Worm (Caenorhabditis elegans) whole organism, L1 larva: ENCODE results near the gene B0563.8.

Experiments used
- C16A3.4 ChIP-seq: fragments of 150-350 bp; optimal IDR thresholded peaks from 2 replicates; lab custom pipeline; 2014; ENCODE audit warnings: missing biosample characterization, missing genetic modification characterization
- aha-1 ChIP-seq: fragments of 150-350 bp; optimal IDR thresholded peaks from 2 replicates; lab custom pipeline; 2014; ENCODE audit warnings: missing biosample characterization, missing genetic modification characterization
- aly-2 ChIP-seq: fragments of 150-350 bp; optimal IDR thresholded peaks from 2 replicates; lab custom pipeline; 2014; ENCODE audit warnings: missing biosample characterization, missing genetic modification characterization
- blmp-1 ChIP-seq: fragments of 150-350 bp; optimal IDR thresholded peaks from 2 replicates; lab custom pipeline; 2014; ENCODE audit warnings: missing biosample characterization, missing genetic modification characterization
- ceh-82 ChIP-seq, 3 experiments: fragments of 150-350 bp in 1 of 3; sonication (generic microtip) in 2 of 3; optimal IDR thresholded peaks; 2 replicates each; lab custom pipeline; 2014 to 2017; ENCODE audit warnings: missing biosample characterization in 3 of 3, missing genetic modification characterization in 3 of 3
- ceh-88 ChIP-seq: fragments of 200-800 bp; sonication (Bioruptor generic); IDR thresholded peaks from 2 replicates; pipeline ENCODE4 v1.3.6; 2022; ENCODE audit warnings: missing genetic modification characterization, missing compliant biosample characterization
- ceh-90 ChIP-seq: sonication (generic microtip); optimal IDR thresholded peaks from 2 replicates; lab custom pipeline; 2016; ENCODE audit warnings: missing genetic modification characterization, missing compliant biosample characterization
- dpl-1 ChIP-seq, 3 experiments: fragments of 150-350 bp in 2 of 3; sonication (generic microtip) in 1 of 3; optimal IDR thresholded peaks; 2 replicates each; lab custom pipeline; 2014 to 2017; ENCODE audit warnings: missing biosample characterization in 3 of 3, missing genetic modification characterization in 3 of 3, missing genetic modification reagents in 3 of 3
- dsc-1 ChIP-seq: sonication (generic microtip); optimal IDR thresholded peaks from 2 replicates; lab custom pipeline; 2016; ENCODE audit warnings: mild to moderate bottlenecking, missing genetic modification characterization, missing compliant biosample characterization
- efl-1 ChIP-seq, 4 experiments: fragments of 150-350 bp; optimal IDR thresholded peaks in 3 of 4; peaks in 1 of 4; 1 replicate in 1 of 4; 2 replicates in 3 of 4; lab custom pipeline; 2014; ENCODE audit warnings: missing biosample characterization in 2 of 4, missing genetic modification characterization in 2 of 4, missing genetic modification reagents in 2 of 4
- egl-27 ChIP-seq, 2 experiments: fragments of 150-350 bp in 1 of 2; sonication (generic microtip); optimal IDR thresholded peaks; 3 replicates each; lab custom pipeline; 2017 to 2018; ENCODE audit warnings: missing biosample characterization in 2 of 2, missing genetic modification characterization in 2 of 2, missing genetic modification reagents in 2 of 2
- elt-3 ChIP-seq, 6 experiments: fragments of 150-350 bp in 1 of 6; sonication (generic microtip); optimal IDR thresholded peaks; 2 replicates each; lab custom pipeline; 2017 to 2018; ENCODE audit warnings: missing biosample characterization in 6 of 6, missing genetic modification characterization in 6 of 6, inconsistent platforms in 1 of 6
- fkh-8 ChIP-seq: sonication (generic microtip); optimal IDR thresholded peaks from 2 replicates; lab custom pipeline; 2016; ENCODE audit warnings: mild to moderate bottlenecking, missing genetic modification characterization, missing compliant biosample characterization
- grh-1 ChIP-seq: fragments of 200-800 bp; sonication (Bioruptor generic); IDR thresholded peaks from 2 replicates; pipeline ENCODE4 v1.3.6; 2022; ENCODE audit warnings: missing genetic modification reagents, missing genetic modification characterization, missing compliant biosample characterization
- hlh-17 ChIP-seq: fragments of 200-800 bp; sonication (Bioruptor generic); optimal IDR thresholded peaks from 2 replicates; lab custom pipeline; 2018; ENCODE audit warnings: missing genetic modification characterization, mild to moderate bottlenecking, missing compliant biosample characterization, moderate library complexity, borderline replicate concordance
- irx-1 ChIP-seq: sonication (generic microtip); optimal IDR thresholded peaks from 2 replicates; lab custom pipeline; 2016; ENCODE audit warnings: missing genetic modification characterization, missing compliant biosample characterization
- isw-1 ChIP-seq: fragments of 200-800 bp; sonication (Bioruptor generic); IDR thresholded peaks from 2 replicates; pipeline ENCODE4 v1.3.6; 2022; ENCODE audit warnings: missing genetic modification characterization, missing compliant biosample characterization
- lin-14 ChIP-seq: fragments of 200-800 bp; sonication (Bioruptor generic); optimal IDR thresholded peaks from 2 replicates; lab custom pipeline; 2018; ENCODE audit warnings: mild to moderate bottlenecking, missing genetic modification characterization, moderate library complexity, missing compliant biosample characterization
- lin-35 ChIP-seq, 2 experiments: fragments of 150-350 bp; optimal IDR thresholded peaks; 2 replicates each; lab custom pipeline; 2014; ENCODE audit warnings: missing biosample characterization in 2 of 2, missing genetic modification characterization in 2 of 2, missing genetic modification reagents in 2 of 2
- lir-3 ChIP-seq: sonication (generic microtip); optimal IDR thresholded peaks from 2 replicates; lab custom pipeline; 2016; ENCODE audit warnings: mild to moderate bottlenecking, missing genetic modification characterization, moderate library complexity, missing compliant biosample characterization; ENCODE audit not compliant: poor library complexity
- lsy-2 ChIP-seq, 2 experiments: fragments of 150-350 bp; optimal IDR thresholded peaks; 2 replicates each; lab custom pipeline; 2014; ENCODE audit warnings: missing biosample characterization in 2 of 2, missing genetic modification characterization in 2 of 2
- mdl-1 ChIP-seq, 2 experiments: fragments of 150-350 bp; optimal IDR thresholded peaks; 2 replicates each; lab custom pipeline; 2014 to 2017; ENCODE audit warnings: missing biosample characterization in 2 of 2, missing genetic modification characterization in 2 of 2, inconsistent platforms in 1 of 2
- mep-1 ChIP-seq: fragments of 150-350 bp; optimal IDR thresholded peaks from 2 replicates; lab custom pipeline; 2014; ENCODE audit warnings: missing biosample characterization, missing genetic modification characterization
- nhr-12 ChIP-seq: sonication (generic microtip); optimal IDR thresholded peaks from 2 replicates; lab custom pipeline; 2017; ENCODE audit warnings: missing biosample characterization, missing genetic modification characterization
- nhr-19 ChIP-seq: fragments of 200-800 bp; sonication (Bioruptor generic); conservative IDR thresholded peaks from 2 replicates; pipeline ENCODE4 v1.3.6; 2022; ENCODE audit warnings: missing genetic modification characterization, missing compliant biosample characterization
- nhr-20 ChIP-seq: sonication (generic microtip); optimal IDR thresholded peaks from 2 replicates; lab custom pipeline; 2016; ENCODE audit warnings: mild to moderate bottlenecking, missing genetic modification characterization, missing compliant biosample characterization
- nhr-47 ChIP-seq: sonication (generic microtip); optimal IDR thresholded peaks from 2 replicates; lab custom pipeline; 2016; ENCODE audit warnings: mild to moderate bottlenecking, missing genetic modification characterization, moderate library complexity, missing compliant biosample characterization
- nhr-71 ChIP-seq: sonication (generic microtip); optimal IDR thresholded peaks from 2 replicates; lab custom pipeline; 2016; ENCODE audit warnings: mild to moderate bottlenecking, missing genetic modification characterization, moderate library complexity, missing compliant biosample characterization
- nhr-85 ChIP-seq: sonication (generic microtip); peaks from one replicate; lab custom pipeline; 2016; ENCODE audit warnings: missing genetic modification characterization, inconsistent platforms, missing compliant biosample characterization
- nhr-90 ChIP-seq: sonication (generic microtip); optimal IDR thresholded peaks from 2 replicates; lab custom pipeline; 2016; ENCODE audit warnings: mild to moderate bottlenecking, missing genetic modification characterization, missing compliant biosample characterization; ENCODE audit not compliant: poor library complexity
- snu-23 ChIP-seq: sonication (generic microtip); optimal IDR thresholded peaks from 2 replicates; lab custom pipeline; 2016; ENCODE audit warnings: missing genetic modification characterization, missing compliant biosample characterization
- sptf-1 ChIP-seq: fragments of 150-350 bp; optimal IDR thresholded peaks from 2 replicates; lab custom pipeline; 2014; ENCODE audit warnings: missing biosample characterization, missing genetic modification characterization
- sup-37 ChIP-seq: fragments of 200-800 bp; sonication (Bioruptor generic); optimal IDR thresholded peaks from 2 replicates; lab custom pipeline; 2018; ENCODE audit warnings: mild to moderate bottlenecking, missing genetic modification characterization, missing compliant biosample characterization
- tbx-2 ChIP-seq: sonication (generic microtip); optimal IDR thresholded peaks from 2 replicates; lab custom pipeline; 2016; ENCODE audit warnings: missing genetic modification characterization, missing compliant biosample characterization
- unc-130 ChIP-seq: fragments of 150-350 bp; optimal IDR thresholded peaks from 2 replicates; lab custom pipeline; 2017; ENCODE audit warnings: missing biosample characterization, missing genetic modification characterization, inconsistent platforms
- xbp-1 ChIP-seq: sonication (generic microtip); optimal IDR thresholded peaks from 2 replicates; lab custom pipeline; 2016; ENCODE audit warnings: missing genetic modification characterization, missing compliant biosample characterization
- zag-1 ChIP-seq: fragments of 150-350 bp; optimal IDR thresholded peaks from 2 replicates; lab custom pipeline; 2014; ENCODE audit warnings: missing biosample characterization, missing genetic modification characterization

The B0563.8 gene

ce11 chrX:9150269-9150744 is 24.0 kb downstream of the B0563.8 start, which contains the start of gene tmbi-4 (continued):
- peak; percentile 75 for TF ChIP-seq xbp-1
- TF ChIP-seq nhr-71 = peak; percentile 58
- TF ChIP-seq nhr-90 (tag; lab: Kevin White, UChicago) = peak; percentile 2
- no peak for TF ChIP-seq nhr-12 (tag; lab: Kevin White, UChicago)
- peak; percentile 53 for TF ChIP-seq nhr-47 (tag; lab: Kevin White, UChicago)
- TF ChIP-seq zag-1 (tag; lab: Kevin White, UChicago) = no peak
- no peak for TF ChIP-seq fkh-8 (tag; lab: Kevin White, UChicago)
- TF ChIP-seq hlh-17 (GFP tag; lab: Kevin White, UChicago) = no peak
- TF ChIP-seq ceh-88 (GFP tag; lab: Robert Waterston, UW) = no peak
- TF ChIP-seq isw-1 (GFP tag; lab: Robert Waterston, UW) = no peak; the same call in 1 of the 2 replicates
- peak; percentile 64 for TF ChIP-seq nhr-20 (tag; lab: Kevin White, UChicago)
- TF ChIP-seq elt-3 (tag; optimal IDR thresholded peaks at IDR 0.05; lab: Kevin White, UChicago) = peak in 1 of 6 experiments; percentile 52
- TF ChIP-seq lsy-2 (tag; optimal IDR thresholded peaks at IDR 0.05; lab: Kevin White, UChicago) = peak; percentile 13 to 73
- no peak for TF ChIP-seq irx-1 (tag; lab: Kevin White, UChicago)
- no peak for TF ChIP-seq egl-27 (tag; optimal IDR thresholded peaks at IDR 0.05; lab: Kevin White, UChicago)
- peak; percentile 30 to 61 for TF ChIP-seq efl-1 (optimal IDR thresholded peaks at IDR 0.05; lab: Kevin White, UChicago)
- TF ChIP-seq efl-1 (GFP tag; optimal IDR thresholded peaks at IDR 0.05 in 1 of 2; lab: Kevin White, UChicago) = peak in 1 of 2 experiments; percentile 14
- peak; percentile 96 for TF ChIP-seq blmp-1
- peak; percentile 52 for TF ChIP-seq mep-1
- peak; percentile 12 to 43 (median 42) for TF ChIP-seq dpl-1 (GFP tag; optimal IDR thresholded peaks at IDR 0.05; lab: Kevin White, UChicago)

- TF ChIP-seq grh-1 = peak; percentile 59
- TF ChIP-seq nhr-85 (tag; lab: Kevin White, UChicago) = peak; percentile 94
- TF ChIP-seq sptf-1 (tag; lab: Kevin White, UChicago) = no peak
- TF ChIP-seq nhr-19 (GFP tag; lab: Robert Waterston, UW) = peak; percentile 45
- no peak for TF ChIP-seq ceh-90 (tag; lab: Kevin White, UChicago)
- peak; percentile 55 for TF ChIP-seq snu-23 (GFP tag; lab: Kevin White, UChicago)
- TF ChIP-seq ceh-82 (tag; optimal IDR thresholded peaks at IDR 0.05; lab: Kevin White, UChicago) = no peak
- TF ChIP-seq tbx-2 (tag; lab: Kevin White, UChicago) = peak; percentile 89
- peak; percentile 11 for TF ChIP-seq nhr-47 (tag; lab: Kevin White, UChicago)
- TF ChIP-seq aly-2 (tag; lab: Kevin White, UChicago) = no peak
- TF ChIP-seq nhr-71 = peak; percentile 73
- TF ChIP-seq blmp-1 = peak; percentile 80
- peak; percentile 6 for TF ChIP-seq C16A3.4 (tag; lab: Kevin White, UChicago)
- TF ChIP-seq aha-1 (tag; lab: Kevin White, UChicago) = no peak
- TF ChIP-seq nhr-90 (tag; lab: Kevin White, UChicago) = peak; percentile 62
- TF ChIP-seq lir-3 (tag; lab: Kevin White, UChicago) = no peak
- TF ChIP-seq lsy-2 (tag; optimal IDR thresholded peaks at IDR 0.05; lab: Kevin White, UChicago) = peak in 1 of 2 experiments; percentile 76
- peak; percentile 74 for TF ChIP-seq lin-14 (GFP tag; lab: Kevin White, UChicago)
- peak in 1 of 2 experiments; percentile 36 for TF ChIP-seq mdl-1 (tag; optimal IDR thresholded peaks at IDR 0.05; lab: Kevin White, UChicago)
- peak; percentile 77 for TF ChIP-seq nhr-20 (tag; lab: Kevin White, UChicago)
- no peak for TF ChIP-seq sup-37 (GFP tag; lab: Kevin White, UChicago)
- peak in 1 of 2 experiments; percentile 65 for TF ChIP-seq lin-35 (GFP tag; optimal IDR thresholded peaks at IDR 0.05; lab: Kevin White, UChicago)
- TF ChIP-seq unc-130 (tag; lab: Kevin White, UChicago) = peak; percentile 69
- no peak for TF ChIP-seq dsc-1 (tag; lab: Kevin White, UChicago)
- TF ChIP-seq elt-3 (tag; optimal IDR thresholded peaks at IDR 0.05; lab: Kevin White, UChicago) = peak in 4 of 6 experiments; percentile 60 to 93 (median 76)
Measured at ce11 chrX:9146953-9147352, 27.4 kb downstream of the B0563.8 start.
